Fruit fly (Drosophila melanogaster): ENCODE measurements around the gene Glyp.

The Glyp gene

DNA sequence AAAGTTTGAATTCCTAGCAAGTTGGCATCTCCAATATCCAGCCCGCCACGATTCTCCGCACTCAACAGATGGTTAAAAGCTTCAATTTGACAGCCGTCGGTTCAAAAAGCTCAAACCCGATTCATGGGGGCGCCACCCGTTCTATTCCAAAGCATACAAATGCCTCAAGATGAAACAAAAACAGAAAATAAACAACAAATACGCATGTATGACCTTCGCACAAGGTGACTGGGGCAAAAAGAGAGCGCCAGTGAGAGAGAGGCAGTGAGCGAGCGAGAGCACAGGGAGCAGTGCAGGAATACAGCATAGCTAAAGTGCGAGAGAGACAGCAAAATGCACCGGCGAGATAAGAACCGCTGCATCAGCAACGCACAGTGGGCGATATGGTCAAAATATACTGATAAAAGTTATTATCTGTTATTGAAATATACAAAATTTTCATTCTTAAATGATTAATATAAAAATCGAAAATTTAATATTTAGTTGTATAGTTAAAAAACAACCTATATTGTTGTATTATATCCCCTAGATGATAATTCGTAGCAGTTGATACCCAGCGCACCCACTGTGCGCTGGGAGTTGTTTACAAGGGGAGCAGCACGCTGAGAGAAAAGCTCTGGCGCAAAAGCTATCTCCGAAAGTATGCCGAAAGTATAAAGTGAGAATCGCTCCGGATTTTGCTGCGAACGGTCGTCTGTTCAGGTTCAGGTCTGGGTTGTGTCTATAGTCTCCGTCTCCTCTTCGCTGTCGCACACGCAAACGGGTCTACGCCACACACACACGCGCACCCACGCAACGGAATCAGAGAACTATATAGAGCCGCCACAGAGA, at the start of gene Glyp (continued):
- peak; percentile 67 for TF ChIP-seq TFAM (GFP tag; optimal IDR thresholded peaks at IDR 0.05)
- TF ChIP-seq lab (GFP tag; optimal IDR thresholded peaks at IDR 0.05): peak; percentile 99
- TF ChIP-seq br (optimal IDR thresholded peaks at IDR 0.05): no peak
- TF ChIP-seq CG13287 (GFP tag; IDR thresholded peaks at IDR 0.05; ENCODE audit: partially characterized antibody): peak; percentile 68
- TF ChIP-seq Dip2 (GFP tag; IDR thresholded peaks at IDR 0.05): peak; percentile 37; the same call in 1 of the 2 replicates
- peak; percentile 41 for TF ChIP-seq CG3163 (GFP tag; optimal IDR thresholded peaks at IDR 0.05)
- TF ChIP-seq ap (GFP tag; IDR thresholded peaks at IDR 0.05): peak; percentile 93
- TF ChIP-seq amos (GFP tag; IDR thresholded peaks at IDR 0.05; ENCODE audit: partially characterized antibody): peak; percentile 11; the same call in 1 of the 2 replicates
- peak; percentile 65 for TF ChIP-seq btn (GFP tag; optimal IDR thresholded peaks at IDR 0.05)
- TF ChIP-seq CG4404 (GFP tag; IDR thresholded peaks at IDR 0.05): peak; percentile 89
- peak; percentile 83 for TF ChIP-seq toy (GFP tag; IDR thresholded peaks at IDR 0.05)
- TF ChIP-seq MBD-R2 (GFP tag; IDR thresholded peaks at IDR 0.05): peak; percentile 91
- TF ChIP-seq Hr3 (GFP tag; optimal IDR thresholded peaks at IDR 0.05): peak; percentile 97
- peak; percentile 84 for TF ChIP-seq CG10321 (GFP tag; IDR thresholded peaks at IDR 0.05)
- TF ChIP-seq E2f1 (GFP tag; IDR thresholded peaks at IDR 0.05): peak; percentile 95
- TF ChIP-seq mirr (GFP tag; optimal IDR thresholded peaks at IDR 0.05): peak; percentile 78
- TF ChIP-seq CG17802 (tag; optimal IDR thresholded peaks at IDR 0.05): peak; percentile 78
- peak; percentile 62 for TF ChIP-seq CG9797 (GFP tag; optimal IDR thresholded peaks at IDR 0.05)
- TF ChIP-seq CG13775 (GFP tag; optimal IDR thresholded peaks at IDR 0.05): peak; percentile 97
- TF ChIP-seq CG32767 (GFP tag; IDR thresholded peaks at IDR 0.05): peak; percentile 96
- peak; percentile 79 for TF ChIP-seq HLH54F (GFP tag; optimal IDR thresholded peaks at IDR 0.05)
- peak; percentile 68 for TF ChIP-seq Hey (tag; optimal IDR thresholded peaks at IDR 0.05)
- TF ChIP-seq CG32532 (GFP tag; IDR thresholded peaks at IDR 0.05): peak; percentile 97
- TF ChIP-seq Bteb2 (GFP tag; optimal IDR thresholded peaks at IDR 0.05): peak; percentile 81
- peak; percentile 94 for TF ChIP-seq CG14050 (GFP tag; IDR thresholded peaks at IDR 0.05)
- no peak; the same call in 2 of the 3 replicates for TF ChIP-seq CG34224 (GFP tag; IDR thresholded peaks at IDR 0.05; ENCODE audit: partially characterized antibody)
- TF ChIP-seq CG14710 (tag; optimal IDR thresholded peaks at IDR 0.05): peak; percentile 94
- TF ChIP-seq row (GFP tag; IDR thresholded peaks at IDR 0.05): peak; percentile 99
- peak; percentile 98 for TF ChIP-seq CG11723 (GFP tag; optimal IDR thresholded peaks at IDR 0.05)
- peak in 1 of 2 experiments; percentile 96 for TF ChIP-seq Eip74EF (GFP tag; optimal IDR thresholded peaks at IDR 0.05)
- TF ChIP-seq grn (GFP tag; optimal IDR thresholded peaks at IDR 0.05): peak; percentile 90
- peak in 1 of 2 experiments; percentile 97 for TF ChIP-seq Hr78 (GFP tag; optimal IDR thresholded peaks at IDR 0.05)
- no peak for TF ChIP-seq Dll (GFP tag; IDR thresholded peaks at IDR 0.05; ENCODE audit: partially characterized antibody)
- TF ChIP-seq CG6254 (GFP tag; optimal IDR thresholded peaks at IDR 0.05): peak; percentile 96
- peak; percentile 95 for TF ChIP-seq Blimp-1 (GFP tag; optimal IDR thresholded peaks at IDR 0.05)
- TF ChIP-seq dysf (GFP tag; IDR thresholded peaks at IDR 0.05): peak; percentile 98
- TF ChIP-seq CG10462 (GFP tag; optimal IDR thresholded peaks at IDR 0.05): peak; percentile 92
- peak; percentile 31 for TF ChIP-seq dm (GFP tag; optimal IDR thresholded peaks at IDR 0.05)
- TF ChIP-seq Nf-YB (GFP tag; optimal IDR thresholded peaks at IDR 0.05): peak; percentile 88
- TF ChIP-seq otp (GFP tag; IDR thresholded peaks at IDR 0.05): peak; percentile 84; the same call in 2 of the 3 replicates
- TF ChIP-seq vnd (GFP tag; IDR thresholded peaks at IDR 0.05; ENCODE audit: partially characterized antibody): no peak
- peak; percentile 98 for TF ChIP-seq oc (tag; optimal IDR thresholded peaks at IDR 0.05)
- peak; percentile 61 for TF ChIP-seq CG8478 (optimal IDR thresholded peaks at IDR 0.05)
- TF ChIP-seq Kr (GFP tag; optimal IDR thresholded peaks at IDR 0.05): peak; percentile 76
- TF ChIP-seq corto (GFP tag; optimal IDR thresholded peaks at IDR 0.05): peak; percentile 97
- TF ChIP-seq Oli (tag; optimal IDR thresholded peaks at IDR 0.05): peak; percentile 98
- no peak for TF ChIP-seq mld (GFP tag; IDR thresholded peaks at IDR 0.05; ENCODE audit: partially characterized antibody)
- TF ChIP-seq HLH3B (GFP tag; IDR thresholded peaks at IDR 0.05): peak; percentile 97
